Worm (Caenorhabditis elegans) whole organism, L4/young adult: Measurements from ENCODE around the gene ifet-1.

Source experiments
- W03F9.2 ChIP-seq: fragments of 150-350 bp; optimal IDR thresholded peaks from 2 replicates; lab custom pipeline; 2014; ENCODE audit warnings: missing biosample characterization, missing genetic modification characterization
- dao-5 ChIP-seq: sonication (generic microtip); optimal IDR thresholded peaks from 2 replicates; lab custom pipeline; 2016; ENCODE audit warnings: missing genotype, missing genetic modification characterization, moderate library complexity, missing compliant biosample characterization
- him-1 ChIP-seq: sonication (generic microtip); optimal IDR thresholded peaks from 2 replicates; lab custom pipeline; 2016; ENCODE audit warnings: missing genotype, missing genetic modification reagents, missing genetic modification characterization, missing compliant biosample characterization

DNA sequence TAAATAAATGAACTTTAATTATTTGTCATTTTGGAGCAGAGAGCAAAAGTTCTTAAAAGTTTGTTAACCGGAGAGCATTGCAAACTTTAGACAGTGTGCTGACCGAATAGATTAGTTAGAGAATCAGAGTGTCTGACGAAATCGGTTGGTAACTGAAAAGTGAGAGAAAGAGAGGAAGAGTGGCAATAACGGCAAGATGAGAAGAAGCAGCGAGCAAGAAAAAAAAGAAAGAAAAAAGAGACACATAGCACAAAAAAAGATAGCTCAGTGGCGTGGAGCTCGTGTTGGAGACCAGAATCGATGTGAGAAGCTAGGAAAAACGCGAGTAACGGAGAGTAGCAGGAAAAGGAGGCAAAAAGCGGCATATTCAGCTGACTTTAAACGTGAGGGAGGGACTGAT, 29.4 kb upstream of the ifet-1 start:
- TF ChIP-seq W03F9.2 (peak; percentile 34), him-1 (peak; percentile 54), dao-5 (tag; lab: Kevin White, UChicago) (no peak)
